Fruit fly (Drosophila melanogaster): ENCODE data around the gene Polr1C.

- no peak for TF ChIP-seq pan (optimal IDR thresholded peaks at IDR 0.05)
- no peak for TF ChIP-seq fru (GFP tag; optimal IDR thresholded peaks at IDR 0.05)
- TF ChIP-seq Mio (GFP tag; optimal IDR thresholded peaks at IDR 0.05), result no peak
- no peak for TF ChIP-seq lola (GFP tag; optimal IDR thresholded peaks at IDR 0.05)
- TF ChIP-seq Hr83 (GFP tag; optimal IDR thresholded peaks at IDR 0.05; ENCODE audit: poor library complexity, severe bottlenecking), result no peak
- TF ChIP-seq Hnf4 (GFP tag; optimal IDR thresholded peaks at IDR 0.05), result no peak
- TF ChIP-seq h (GFP tag; optimal IDR thresholded peaks at IDR 0.05), result no peak
- no peak for TF ChIP-seq Sp1 (GFP tag; optimal IDR thresholded peaks at IDR 0.05)
Measured at dm6 chr2L:4996283-4996922, 27.6 kb downstream of the Polr1C start.

Measured in whole organism, wandering third instar larva.